Fruit fly (Drosophila melanogaster) whole organism, embryonic: Measurements from ENCODE around the gene PAN3.

Source experiments
- Abd-B ChIP-seq: fragments of 200-800 bp; sonication (Bioruptor generic); optimal IDR thresholded peaks from 2 replicates; lab custom pipeline; 2018; ENCODE audit warnings: missing biosample characterization, mild to moderate bottlenecking, missing genetic modification characterization, moderate library complexity
- Adf1 ChIP-seq: fragments of 200-800 bp; sonication (Bioruptor generic); IDR thresholded peaks from 2 replicates; pipeline ENCODE4 v1.3.6; 2022; ENCODE audit warnings: missing biosample characterization, missing genetic modification characterization
- CG10209 ChIP-seq: fragments of 200-800 bp; sonication (Bioruptor generic); optimal IDR thresholded peaks from 3 replicates; lab custom pipeline; 2017; ENCODE audit warnings: missing biosample characterization, mild to moderate bottlenecking, missing genetic modification characterization, missing genetic modification reagents
- CG10321 ChIP-seq: fragments of 200-800 bp; sonication (Bioruptor generic); IDR thresholded peaks from 2 replicates; pipeline ENCODE4 v1.3.6; 2022; ENCODE audit warnings: missing biosample characterization, missing genetic modification characterization
- CG10366 ChIP-seq: fragments of 200-800 bp; sonication (Bioruptor generic); IDR thresholded peaks from 2 replicates; pipeline ENCODE4 v1.3.6; 2022; ENCODE audit warnings: missing biosample characterization, missing genetic modification characterization
- CG11398 ChIP-seq: fragments of 200-800 bp; sonication (Bioruptor generic); optimal IDR thresholded peaks from 2 replicates; lab custom pipeline; 2016; ENCODE audit warnings: missing biosample characterization, missing genetic modification characterization
- CG11695 ChIP-seq: fragments of 200-800 bp; sonication (Bioruptor generic); IDR thresholded peaks from 3 replicates; pipeline ENCODE4 v1.3.6; 2022; ENCODE audit warnings: missing biosample characterization, missing genetic modification characterization
- CG11696 ChIP-seq: fragments of 200-800 bp; sonication (Bioruptor generic); IDR thresholded peaks from 2 replicates; pipeline ENCODE4 v1.3.6; 2022; ENCODE audit warnings: missing biosample characterization, missing genetic modification characterization
- CG12942 ChIP-seq: fragments of 200-800 bp; sonication (Bioruptor generic); optimal IDR thresholded peaks from 3 replicates; lab custom pipeline; 2016; ENCODE audit warnings: missing biosample characterization, missing genetic modification characterization
- CG13287 ChIP-seq: fragments of 200-800 bp; sonication (Bioruptor generic); IDR thresholded peaks from 2 replicates; pipeline ENCODE4 v1.3.6; 2022; ENCODE audit warnings: missing biosample characterization, missing genetic modification characterization; ENCODE audit not compliant: partially characterized antibody
- CG13296 ChIP-seq: fragments of 200-800 bp; sonication (Bioruptor generic); optimal IDR thresholded peaks from 3 replicates; lab custom pipeline; 2018; ENCODE audit warnings: missing biosample characterization, mild to moderate bottlenecking, missing genetic modification characterization
- CG14014 ChIP-seq: fragments of 200-800 bp; sonication (Bioruptor generic); IDR thresholded peaks from 2 replicates; pipeline ENCODE4 v1.3.6; 2022; ENCODE audit warnings: missing biosample characterization, missing genetic modification characterization
- CG14710 ChIP-seq: fragments of 200-800 bp; sonication (Bioruptor generic); optimal IDR thresholded peaks from 3 replicates; lab custom pipeline; 2019; ENCODE audit warnings: missing biosample characterization, mild to moderate bottlenecking, missing genetic modification characterization, moderate library complexity
- CG18476 ChIP-seq: fragments of 200-800 bp; sonication (Bioruptor generic); optimal IDR thresholded peaks from 2 replicates; lab custom pipeline; 2016; ENCODE audit warnings: missing biosample characterization, mild to moderate bottlenecking, missing genetic modification characterization
- CG2120 ChIP-seq: fragments of 200-800 bp; sonication (Bioruptor generic); optimal IDR thresholded peaks from 3 replicates; lab custom pipeline; 2016; ENCODE audit warnings: missing biosample characterization, missing genetic modification characterization
- CG2712 ChIP-seq: fragments of 200-800 bp; optimal IDR thresholded peaks from 3 replicates; lab custom pipeline; 2019; ENCODE audit warnings: missing biosample characterization, mild to moderate bottlenecking, missing genetic modification characterization, moderate library complexity
- CG7372 ChIP-seq: fragments of 200-800 bp; sonication (Bioruptor generic); IDR thresholded peaks from 2 replicates; pipeline ENCODE4 v1.3.6; 2022; ENCODE audit warnings: missing biosample characterization, missing genetic modification characterization
- CG8478 ChIP-seq: fragments of >200 bp; optimal IDR thresholded peaks from 2 replicates; lab custom pipeline; 2018
- CG8765 ChIP-seq: fragments of 200-800 bp; sonication (Bioruptor generic); IDR thresholded peaks from 2 replicates; pipeline ENCODE4 v1.3.6; 2022; ENCODE audit warnings: missing biosample characterization, missing genetic modification characterization
- Dip2 ChIP-seq: fragments of 200-800 bp; sonication (Bioruptor generic); IDR thresholded peaks from 2 replicates; pipeline ENCODE4 v1.3.6; 2022; ENCODE audit warnings: missing biosample characterization, missing genetic modification characterization
- E2f1 ChIP-seq: fragments of 200-800 bp; sonication (Bioruptor generic); IDR thresholded peaks from 2 replicates; pipeline ENCODE4 v1.3.6; 2022; ENCODE audit warnings: missing biosample characterization, missing genetic modification characterization
- HHEX ChIP-seq: fragments of 200-800 bp; sonication (Bioruptor generic); optimal IDR thresholded peaks from 3 replicates; lab custom pipeline; 2017; ENCODE audit warnings: missing biosample characterization, mild to moderate bottlenecking, missing genetic modification characterization, missing genetic modification reagents
- HmgZ ChIP-seq: fragments of 200-800 bp; sonication (Bioruptor generic); optimal IDR thresholded peaks from 2 replicates; lab custom pipeline; 2018; ENCODE audit warnings: missing biosample characterization, mild to moderate bottlenecking, missing genetic modification characterization
- Hr39 ChIP-seq: fragments of >200 bp; optimal IDR thresholded peaks from 2 replicates; lab custom pipeline; 2017
- Lhr ChIP-seq: fragments of 200-800 bp; sonication (Bioruptor generic); optimal IDR thresholded peaks from 3 replicates; lab custom pipeline; 2017; ENCODE audit warnings: mild to moderate bottlenecking, missing biosample characterization, missing genetic modification reagents, missing genetic modification characterization
- NFAT ChIP-seq: fragments of 200-800 bp; sonication (Bioruptor generic); IDR thresholded peaks from 2 replicates; pipeline ENCODE4 v1.3.6; 2022; ENCODE audit warnings: missing biosample characterization, missing genetic modification characterization
- Nf-YB ChIP-seq: fragments of 200-800 bp; sonication (Bioruptor generic); optimal IDR thresholded peaks from 3 replicates; lab custom pipeline; 2019; ENCODE audit warnings: missing biosample characterization, mild to moderate bottlenecking, missing genetic modification characterization, moderate library complexity
- Rx ChIP-seq: fragments of 200-800 bp; sonication (Bioruptor generic); IDR thresholded peaks from 2 replicates; pipeline ENCODE4 v1.3.6; 2022; ENCODE audit warnings: missing biosample characterization, missing genetic modification characterization
- YL-1 ChIP-seq: fragments of 200-800 bp; sonication (Bioruptor generic); optimal IDR thresholded peaks from 3 replicates; lab custom pipeline; 2017; ENCODE audit warnings: missing biosample characterization, mild to moderate bottlenecking, missing genetic modification characterization
- ab ChIP-seq: fragments of 200-800 bp; sonication (Bioruptor generic); optimal IDR thresholded peaks from 2 replicates; lab custom pipeline; 2016; ENCODE audit warnings: missing biosample characterization, missing genetic modification characterization
- al ChIP-seq: fragments of 200-800 bp; sonication (Bioruptor generic); IDR thresholded peaks from 2 replicates; pipeline ENCODE4 v1.3.6; 2022; ENCODE audit warnings: missing biosample characterization, missing genetic modification characterization
- ase ChIP-seq: fragments of 200-800 bp; sonication (Bioruptor generic); IDR thresholded peaks from 3 replicates; pipeline ENCODE4 v1.3.6; 2022; ENCODE audit warnings: missing biosample characterization, missing genetic modification characterization
- corto ChIP-seq: fragments of 200-800 bp; sonication (Bioruptor generic); optimal IDR thresholded peaks from 2 replicates; lab custom pipeline; 2016; ENCODE audit warnings: missing biosample characterization, mild to moderate bottlenecking, missing genetic modification characterization, moderate library complexity
- dmrt99B ChIP-seq: fragments of 200-800 bp; sonication (Bioruptor generic); optimal IDR thresholded peaks from 2 replicates; lab custom pipeline; 2018; ENCODE audit warnings: missing biosample characterization, mild to moderate bottlenecking, missing genetic modification characterization, moderate library complexity
- dpn ChIP-seq, 2 experiments: fragments of 200-800 bp; sonication (Bioruptor generic); optimal IDR thresholded peaks; 3 replicates each; lab custom pipeline; 2016; ENCODE audit warnings: missing biosample characterization in 2 of 2, missing genetic modification characterization in 2 of 2
- dysf ChIP-seq: fragments of 200-800 bp; sonication (Bioruptor generic); IDR thresholded peaks from 3 replicates; pipeline ENCODE4 v1.3.6; 2022; ENCODE audit warnings: missing biosample characterization, missing genetic modification characterization
- en ChIP-seq: fragments of 200-800 bp; sonication (Bioruptor generic); optimal IDR thresholded peaks from 2 replicates; lab custom pipeline; 2016; ENCODE audit warnings: missing biosample characterization, missing genetic modification characterization
- eve ChIP-seq, 2 experiments: fragments of >200 bp; optimal IDR thresholded peaks; 2 replicates each; lab custom pipeline; 2017; ENCODE audit warnings: missing biosample characterization in 2 of 2, missing genetic modification characterization in 2 of 2
- ewg ChIP-seq: fragments of 200-800 bp; sonication (Bioruptor generic); optimal IDR thresholded peaks from 3 replicates; lab custom pipeline; 2017; ENCODE audit warnings: mild to moderate bottlenecking, missing biosample characterization, missing genetic modification reagents, missing genetic modification characterization
- fru ChIP-seq: fragments of >200 bp; optimal IDR thresholded peaks from 2 replicates; lab custom pipeline; 2017
- grau ChIP-seq: fragments of 200-800 bp; optimal IDR thresholded peaks from 3 replicates; lab custom pipeline; 2019; ENCODE audit warnings: missing biosample characterization, mild to moderate bottlenecking, missing genetic modification characterization, moderate library complexity
- her ChIP-seq: fragments of 200-800 bp; sonication (Bioruptor generic); optimal IDR thresholded peaks from 2 replicates; lab custom pipeline; 2016; ENCODE audit warnings: missing biosample characterization, missing genetic modification characterization
- kah ChIP-seq: fragments of 200-800 bp; sonication (Bioruptor generic); optimal IDR thresholded peaks from 2 replicates; lab custom pipeline; 2018; ENCODE audit warnings: missing biosample characterization, mild to moderate bottlenecking, missing genetic modification characterization
- lilli ChIP-seq: fragments of 200-800 bp; sonication (Bioruptor generic); optimal IDR thresholded peaks from 3 replicates; lab custom pipeline; 2016; ENCODE audit warnings: missing biosample characterization, missing genetic modification characterization
- nerfin-1 ChIP-seq: fragments of 200-800 bp; sonication (Bioruptor generic); optimal IDR thresholded peaks from 3 replicates; lab custom pipeline; 2019; ENCODE audit warnings: missing biosample characterization, mild to moderate bottlenecking, missing genetic modification characterization, moderate library complexity
- nmo ChIP-seq: fragments of 200-800 bp; sonication (Bioruptor generic); optimal IDR thresholded peaks from 2 replicates; lab custom pipeline; 2018; ENCODE audit warnings: missing biosample characterization, mild to moderate bottlenecking, missing genetic modification characterization, moderate library complexity
- pan ChIP-seq, 4 experiments: fragments of >200 bp in 3 of 4; fragments of 200-800 bp in 1 of 4; sonication (Bioruptor generic) in 1 of 4; optimal IDR thresholded peaks in 3 of 4; IDR thresholded peaks in 1 of 4; 2 replicates each; pipeline versions ENCODE4 v1.3.6 to Lab custom; 2017 to 2022; ENCODE audit warnings: missing biosample characterization in 2 of 4, missing genetic modification characterization in 2 of 4, mixed read lengths in 1 of 4
- pfk ChIP-seq: fragments of 200-800 bp; sonication (Bioruptor generic); optimal IDR thresholded peaks from 2 replicates; lab custom pipeline; 2018; ENCODE audit warnings: missing biosample characterization, mild to moderate bottlenecking, missing genetic modification characterization, moderate library complexity
- slbo ChIP-seq: fragments of 200-800 bp; sonication (Bioruptor generic); IDR thresholded peaks from 2 replicates; pipeline ENCODE4 v1.3.6; 2022; ENCODE audit warnings: missing biosample characterization, missing genetic modification characterization
- tgo ChIP-seq: fragments of 200-800 bp; sonication (Bioruptor generic); IDR thresholded peaks from 3 replicates; pipeline ENCODE4 v1.3.6; 2022; ENCODE audit warnings: missing biosample characterization, missing genetic modification characterization
- tio ChIP-seq: fragments of 200-800 bp; sonication (Bioruptor generic); optimal IDR thresholded peaks from 2 replicates; lab custom pipeline; 2017; ENCODE audit warnings: missing biosample characterization, missing genetic modification characterization, inconsistent platforms

Gene PAN3

DNA sequence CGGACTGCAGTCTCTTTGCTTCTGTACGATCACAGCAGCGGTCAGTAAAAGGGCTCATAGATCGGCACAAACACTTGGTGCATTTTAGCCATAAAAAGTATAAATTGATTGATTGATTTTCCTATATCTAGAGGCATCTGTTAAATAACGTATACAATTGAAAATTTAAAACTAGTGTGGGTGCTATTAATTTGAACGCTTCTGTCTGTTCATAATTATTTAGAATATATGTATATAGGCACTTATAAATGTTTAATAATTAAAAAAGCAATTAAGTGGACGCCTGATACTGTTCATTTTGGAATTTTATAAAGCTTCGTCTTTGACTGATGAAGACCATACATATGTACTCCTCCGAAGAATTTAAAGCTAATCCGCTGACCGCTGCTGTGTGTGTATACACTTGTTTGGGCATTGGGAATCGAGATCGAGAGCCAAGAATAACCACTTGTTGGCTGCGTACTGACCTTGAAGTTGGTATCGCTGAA is 25.6 kb upstream of the PAN3 start (continued):
- TF ChIP-seq eve (GFP tag; optimal IDR thresholded peaks at IDR 0.05; lab: Kevin White, UChicago) = no peak
- TF ChIP-seq Hr39 (lab: Kevin White, UChicago) = no peak
- TF ChIP-seq CG10366 (GFP tag; lab: Robert Waterston, UW) = 0 out of 2 replicates have a peak, but pooled peaks have one; percentile 16
- peak; percentile 39 for TF ChIP-seq CG2120
- peak; percentile 48 for TF ChIP-seq nmo
- TF ChIP-seq E2f1 = peak; percentile 41; the same call in 1 of the 2 replicates
- TF ChIP-seq en (GFP tag; lab: Kevin White, UChicago) = no peak
- TF ChIP-seq CG12942 (GFP tag; lab: Kevin White, UChicago) = peak; percentile 34
- no peak for TF ChIP-seq ase (GFP tag; lab: Robert Waterston, UW)
- no peak for TF ChIP-seq CG7372 (GFP tag; lab: Robert Waterston, UW)
- peak; percentile 53; the same call in 1 of the 3 replicates for TF ChIP-seq dysf (GFP tag; lab: Robert Waterston, UW)
- no peak for TF ChIP-seq pan (optimal IDR thresholded peaks at IDR 0.05; lab: Kevin White, UChicago)
- TF ChIP-seq pan (GFP tag; optimal IDR thresholded peaks at IDR 0.05 in 1 of 2, IDR thresholded peaks at IDR 0.05 in 1 of 2) = peak in 1 of 2 experiments; percentile 60
- peak; percentile 63 for TF ChIP-seq dmrt99B (tag; lab: Kevin White, UChicago)
- peak; percentile 56 for TF ChIP-seq grau (tag; lab: Kevin White, UChicago)
- peak in 1 of 2 experiments; percentile 33 for TF ChIP-seq dpn (GFP tag; optimal IDR thresholded peaks at IDR 0.05; lab: Kevin White, UChicago)
- peak; percentile 39; the same call in 2 of the 3 replicates for TF ChIP-seq tgo
- peak; percentile 35 for TF ChIP-seq CG13296 (GFP tag; lab: Kevin White, UChicago)
- no peak for TF ChIP-seq ab
- peak; percentile 25 for TF ChIP-seq CG14710 (tag; lab: Kevin White, UChicago)
- no peak for TF ChIP-seq CG13287 (GFP tag; lab: Robert Waterston, UW)
- no peak for TF ChIP-seq lilli (GFP tag; lab: Kevin White, UChicago)
- TF ChIP-seq Nf-YB (GFP tag; lab: Kevin White, UChicago) = peak; percentile 12
- TF ChIP-seq Abd-B (GFP tag; lab: Kevin White, UChicago) = peak; percentile 36
- TF ChIP-seq CG11398 (GFP tag; lab: Kevin White, UChicago) = no peak
- TF ChIP-seq ewg (GFP tag; lab: Kevin White, UChicago) = peak; percentile 29
- no peak for TF ChIP-seq CG14014 (GFP tag; lab: Robert Waterston, UW)
- TF ChIP-seq Adf1 (GFP tag; lab: Robert Waterston, UW) = no peak
- TF ChIP-seq HmgZ = no peak
- TF ChIP-seq slbo = peak; percentile 40; the same call in 1 of the 2 replicates
- TF ChIP-seq Rx (GFP tag; lab: Robert Waterston, UW) = 0 out of 2 replicates have a peak, but pooled peaks have one; percentile 4
- TF ChIP-seq CG8765 = 0 out of 2 replicates have a peak, but pooled peaks have one; percentile 41
- peak; percentile 21; the same call in 1 of the 2 replicates for TF ChIP-seq al (GFP tag; lab: Robert Waterston, UW)
- no peak for TF ChIP-seq tio (GFP tag; lab: Kevin White, UChicago)
- TF ChIP-seq fru (lab: Kevin White, UChicago) = no peak
- peak; percentile 68 for TF ChIP-seq CG10209 (GFP tag; lab: Kevin White, UChicago)
- TF ChIP-seq CG8478 (lab: Kevin White, UChicago) = no peak
- TF ChIP-seq NFAT (GFP tag; lab: Robert Waterston, UW) = no peak
- TF ChIP-seq YL-1 (GFP tag; lab: Kevin White, UChicago) = no peak
- no peak for TF ChIP-seq nerfin-1
- TF ChIP-seq CG11695 (GFP tag; lab: Robert Waterston, UW) = peak; percentile 33; the same call in 1 of the 3 replicates
- peak; percentile 70 for TF ChIP-seq CG11696 (GFP tag; lab: Robert Waterston, UW)
- TF ChIP-seq HHEX (GFP tag; lab: Kevin White, UChicago) = peak; percentile 10
- TF ChIP-seq kah = peak; percentile 71
- no peak for TF ChIP-seq CG10321 (GFP tag; lab: Robert Waterston, UW)
- TF ChIP-seq pfk (GFP tag; lab: Kevin White, UChicago) = no peak
- TF ChIP-seq corto (GFP tag; lab: Kevin White, UChicago) = peak; percentile 88
- no peak for TF ChIP-seq CG18476 (GFP tag; lab: Kevin White, UChicago)
- TF ChIP-seq CG2712 = peak; percentile 38
- TF ChIP-seq her (GFP tag; lab: Kevin White, UChicago) = no peak
- TF ChIP-seq Dip2 (GFP tag; lab: Robert Waterston, UW) = no peak
- TF ChIP-seq Lhr (GFP tag; lab: Kevin White, UChicago) = no peak
